Worm (Caenorhabditis elegans) whole organism, L4 larva: ENCODE results near the gene lin-25.

Experiments used
- ceh-62 ChIP-seq: sonication (generic microtip); optimal IDR thresholded peaks from 2 replicates; lab custom pipeline; 2017; ENCODE audit warnings: missing biosample characterization, missing genetic modification characterization
- nhr-25 ChIP-seq: sonication (generic microtip); optimal IDR thresholded peaks from 2 replicates; lab custom pipeline; 2017; ENCODE audit warnings: missing genetic modification characterization, mild to moderate bottlenecking, missing compliant biosample characterization, antibody characterized with exemption, moderate library complexity, borderline replicate concordance; ENCODE audit not compliant: insufficient read depth
- nhr-77 ChIP-seq: fragments of 150-350 bp; optimal IDR thresholded peaks from 2 replicates; lab custom pipeline; 2014; ENCODE audit warnings: missing biosample characterization, missing genetic modification characterization
- skn-1 ChIP-seq: fragments of 150-350 bp; optimal IDR thresholded peaks from 2 replicates; lab custom pipeline; 2014; ENCODE audit warnings: missing biosample characterization, missing genetic modification characterization

DNA sequence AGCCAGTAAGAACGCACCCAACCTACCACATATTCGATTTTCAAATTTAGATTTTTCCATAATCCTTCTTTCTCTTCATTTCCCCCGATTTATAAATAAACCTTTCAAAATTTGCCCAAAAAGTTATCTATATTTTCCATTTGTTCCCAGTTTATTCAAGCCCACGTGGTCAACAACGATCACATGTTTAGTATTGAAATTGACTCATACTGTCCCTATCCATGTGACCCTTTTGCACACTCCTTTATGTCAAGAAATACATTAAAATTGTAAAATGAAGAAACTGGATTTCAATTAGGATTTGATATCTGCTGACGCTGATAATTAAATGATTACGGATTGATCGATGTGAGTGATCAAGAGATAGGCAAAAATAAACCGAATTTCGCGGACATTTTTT is 14.5 kb upstream of the lin-25 start:
- TF ChIP-seq skn-1 (no peak), nhr-25 (tag; lab: Kevin White, UChicago) (no peak), ceh-62 (tag; lab: Kevin White, UChicago) (no peak), nhr-77 (tag; lab: Kevin White, UChicago) (peak; percentile 76)
